Fruit fly (Drosophila melanogaster) whole organism, embryonic: Measurements from ENCODE around the gene CG16719.

Experiments
- Aef1 ChIP-seq: fragments of 200-800 bp; sonication (Bioruptor generic); IDR thresholded peaks from 3 replicates; pipeline ENCODE4 v1.3.6; 2022; ENCODE audit warnings: missing biosample characterization, missing genetic modification characterization
- Asciz ChIP-seq: fragments of 200-800 bp; sonication (Bioruptor generic); optimal IDR thresholded peaks from 2 replicates; lab custom pipeline; 2017; ENCODE audit warnings: missing biosample characterization, mild to moderate bottlenecking, missing genetic modification characterization, missing genetic modification reagents
- CG11696 ChIP-seq: fragments of 200-800 bp; sonication (Bioruptor generic); IDR thresholded peaks from 2 replicates; pipeline ENCODE4 v1.3.6; 2022; ENCODE audit warnings: missing biosample characterization, missing genetic modification characterization
- CG12104 ChIP-seq: fragments of 200-800 bp; sonication (Bioruptor generic); optimal IDR thresholded peaks from 3 replicates; lab custom pipeline; 2016; ENCODE audit warnings: missing biosample characterization, missing genetic modification characterization
- CG13775 ChIP-seq: fragments of 200-800 bp; sonication (Bioruptor generic); optimal IDR thresholded peaks from 3 replicates; lab custom pipeline; 2017; ENCODE audit warnings: missing biosample characterization, mild to moderate bottlenecking, missing genetic modification characterization
- CG13894 ChIP-seq: fragments of 200-800 bp; sonication (Bioruptor generic); optimal IDR thresholded peaks from 3 replicates; lab custom pipeline; 2018; ENCODE audit warnings: missing biosample characterization, mild to moderate bottlenecking, missing genetic modification characterization, moderate library complexity
- CG14710 ChIP-seq: fragments of 200-800 bp; sonication (Bioruptor generic); optimal IDR thresholded peaks from 3 replicates; lab custom pipeline; 2019; ENCODE audit warnings: missing biosample characterization, mild to moderate bottlenecking, missing genetic modification characterization, moderate library complexity
- CG16815 ChIP-seq: fragments of 200-800 bp; sonication (Bioruptor generic); optimal IDR thresholded peaks from 3 replicates; lab custom pipeline; 2017; ENCODE audit warnings: missing biosample characterization, mild to moderate bottlenecking, missing genetic modification characterization
- CG17328 ChIP-seq: fragments of 200-800 bp; sonication (Bioruptor generic); IDR thresholded peaks from 2 replicates; pipeline ENCODE4 v1.3.6; 2022; ENCODE audit warnings: missing biosample characterization, missing genetic modification characterization
- CG17359 ChIP-seq: fragments of 200-800 bp; sonication (Bioruptor generic); optimal IDR thresholded peaks from 3 replicates; lab custom pipeline; 2018; ENCODE audit warnings: missing biosample characterization, mild to moderate bottlenecking, missing genetic modification characterization, moderate library complexity
- CG18764 ChIP-seq: fragments of 200-800 bp; sonication (Bioruptor generic); optimal IDR thresholded peaks from 3 replicates; lab custom pipeline; 2016; ENCODE audit warnings: missing biosample characterization, missing genetic modification characterization
- CG2875 ChIP-seq: fragments of 200-800 bp; sonication (Bioruptor generic); optimal IDR thresholded peaks from 2 replicates; lab custom pipeline; 2017; ENCODE audit warnings: missing biosample characterization, mild to moderate bottlenecking, missing genetic modification characterization, missing genetic modification reagents
- CG2889 ChIP-seq: fragments of 200-800 bp; sonication (Bioruptor generic); IDR thresholded peaks from 3 replicates; pipeline ENCODE4 v1.3.6; 2022; ENCODE audit warnings: missing biosample characterization, missing genetic modification characterization
- CG32532 ChIP-seq: fragments of 200-800 bp; sonication (Bioruptor generic); IDR thresholded peaks from 2 replicates; pipeline ENCODE4 v1.3.6; 2022; ENCODE audit warnings: missing biosample characterization, missing genetic modification characterization
- CG4707 ChIP-seq: fragments of 200-800 bp; sonication (Bioruptor generic); optimal IDR thresholded peaks from 2 replicates; lab custom pipeline; 2018; ENCODE audit warnings: missing biosample characterization, mild to moderate bottlenecking, missing genetic modification characterization, moderate library complexity
- CG5245 ChIP-seq: fragments of 200-800 bp; sonication (Bioruptor generic); optimal IDR thresholded peaks from 3 replicates; lab custom pipeline; 2016; ENCODE audit warnings: missing biosample characterization, missing genetic modification characterization
- CG5953 ChIP-seq: fragments of 200-800 bp; sonication (Bioruptor generic); IDR thresholded peaks from 2 replicates; pipeline ENCODE4 v1.3.6; 2022; ENCODE audit warnings: missing biosample characterization, missing genetic modification characterization
- CG7987 ChIP-seq: fragments of 200-800 bp; sonication (Bioruptor generic); optimal IDR thresholded peaks from 2 replicates; lab custom pipeline; 2018; ENCODE audit warnings: missing biosample characterization, mild to moderate bottlenecking, missing genetic modification characterization, moderate library complexity
- CG9215 ChIP-seq: fragments of 200-800 bp; sonication (Bioruptor generic); IDR thresholded peaks from 2 replicates; pipeline ENCODE4 v1.3.6; 2022; ENCODE audit warnings: missing biosample characterization, missing genetic modification characterization
- CrebB ChIP-seq: fragments of 200-800 bp; sonication (Bioruptor generic); optimal IDR thresholded peaks from 3 replicates; lab custom pipeline; 2018; ENCODE audit warnings: missing biosample characterization, mild to moderate bottlenecking, missing genetic modification characterization
- D ChIP-seq, 2 experiments: fragments of 200-800 bp in 1 of 2; fragments of >200 bp in 1 of 2; sonication (Bioruptor generic) in 1 of 2; optimal IDR thresholded peaks; 2 replicates in 1 of 2; 3 replicates in 1 of 2; lab custom pipeline; 2017; ENCODE audit warnings: mild to moderate bottlenecking in 1 of 2, missing biosample characterization in 1 of 2, missing genetic modification characterization in 1 of 2, missing genetic modification reagents in 1 of 2
- Dad ChIP-seq: fragments of 200-800 bp; sonication (Bioruptor generic); optimal IDR thresholded peaks from 3 replicates; lab custom pipeline; 2016; ENCODE audit warnings: missing biosample characterization, missing genetic modification characterization
- Drgx ChIP-seq: fragments of 200-800 bp; sonication (Bioruptor generic); IDR thresholded peaks from 2 replicates; pipeline ENCODE4 v1.3.6; 2022; ENCODE audit warnings: missing biosample characterization, missing genetic modification characterization
- Fer2 ChIP-seq: fragments of 200-800 bp; sonication (Bioruptor generic); optimal IDR thresholded peaks from 2 replicates; lab custom pipeline; 2018; ENCODE audit warnings: missing biosample characterization, mild to moderate bottlenecking, missing genetic modification characterization, moderate library complexity
- H15 ChIP-seq: fragments of 200-800 bp; sonication (Bioruptor generic); IDR thresholded peaks from 3 replicates; pipeline ENCODE4 v1.3.6; 2022; ENCODE audit warnings: missing biosample characterization, missing genetic modification characterization
- H2.0 ChIP-seq: fragments of 200-800 bp; sonication (Bioruptor generic); IDR thresholded peaks from 2 replicates; pipeline ENCODE4 v1.3.6; 2022; ENCODE audit warnings: missing biosample characterization, missing genetic modification characterization
- Hand ChIP-seq: fragments of 200-800 bp; sonication (Bioruptor generic); optimal IDR thresholded peaks from 2 replicates; lab custom pipeline; 2017; ENCODE audit warnings: mild to moderate bottlenecking, missing biosample characterization, missing genetic modification reagents, missing genetic modification characterization
- Hsf ChIP-seq: fragments of 200-800 bp; sonication (Bioruptor generic); optimal IDR thresholded peaks from 3 replicates; lab custom pipeline; 2016; ENCODE audit warnings: missing biosample characterization, missing genetic modification characterization
- Kr ChIP-seq: fragments of 200-800 bp; sonication (Bioruptor generic); optimal IDR thresholded peaks from 2 replicates; lab custom pipeline; 2017; ENCODE audit warnings: missing biosample characterization, mild to moderate bottlenecking, missing genetic modification characterization
- Med ChIP-seq: fragments of 200-800 bp; sonication (Bioruptor generic); peaks from one replicate; lab custom pipeline; 2016; ENCODE audit warnings: missing biosample characterization, missing genetic modification characterization, mild to moderate bottlenecking, inconsistent platforms, moderate library complexity
- NfI ChIP-seq: fragments of 200-800 bp; sonication (Bioruptor generic); optimal IDR thresholded peaks from 3 replicates; lab custom pipeline; 2018; ENCODE audit warnings: missing biosample characterization, mild to moderate bottlenecking, missing genetic modification characterization, moderate library complexity
- Scr ChIP-seq: fragments of 200-800 bp; sonication (Bioruptor generic); IDR thresholded peaks from 2 replicates; pipeline ENCODE4 v1.3.6; 2022; ENCODE audit warnings: missing biosample characterization, missing genetic modification characterization; ENCODE audit not compliant: partially characterized antibody
- TFAM ChIP-seq: fragments of 200-800 bp; sonication (Bioruptor generic); optimal IDR thresholded peaks from 2 replicates; lab custom pipeline; 2017; ENCODE audit warnings: missing biosample characterization, missing genetic modification characterization, inconsistent platforms
- ab ChIP-seq: fragments of 200-800 bp; sonication (Bioruptor generic); optimal IDR thresholded peaks from 2 replicates; lab custom pipeline; 2016; ENCODE audit warnings: missing biosample characterization, missing genetic modification characterization
- ase ChIP-seq: fragments of 200-800 bp; sonication (Bioruptor generic); IDR thresholded peaks from 3 replicates; pipeline ENCODE4 v1.3.6; 2022; ENCODE audit warnings: missing biosample characterization, missing genetic modification characterization
- caup ChIP-seq: fragments of 200-800 bp; sonication (Bioruptor generic); optimal IDR thresholded peaks from 3 replicates; lab custom pipeline; 2017; ENCODE audit warnings: missing biosample characterization, mild to moderate bottlenecking, missing genetic modification characterization, moderate library complexity; ENCODE audit not compliant: severe bottlenecking
- da ChIP-seq: fragments of 200-800 bp; sonication (Bioruptor generic); optimal IDR thresholded peaks from 2 replicates; lab custom pipeline; 2016; ENCODE audit warnings: missing biosample characterization, missing genetic modification characterization
- danr ChIP-seq: fragments of 200-800 bp; sonication (Bioruptor generic); IDR thresholded peaks from 2 replicates; pipeline ENCODE4 v1.3.6; 2022; ENCODE audit warnings: missing biosample characterization, missing genetic modification characterization
- fd102C ChIP-seq: fragments of 200-800 bp; sonication (Bioruptor generic); optimal IDR thresholded peaks from 2 replicates; lab custom pipeline; 2018; ENCODE audit warnings: missing biosample characterization, mild to moderate bottlenecking, missing genetic modification characterization, moderate library complexity
- gcm ChIP-seq: fragments of 200-800 bp; sonication (Bioruptor generic); optimal IDR thresholded peaks from 2 replicates; lab custom pipeline; 2019; ENCODE audit warnings: missing biosample characterization, mild to moderate bottlenecking, missing genetic modification characterization, moderate library complexity
- gfzf ChIP-seq: fragments of 200-800 bp; sonication (Bioruptor generic); optimal IDR thresholded peaks from 2 replicates; lab custom pipeline; 2016; ENCODE audit warnings: missing biosample characterization, mild to moderate bottlenecking, missing genetic modification characterization, moderate library complexity
- org-1 ChIP-seq: fragments of 200-800 bp; sonication (Bioruptor generic); optimal IDR thresholded peaks from 2 replicates; lab custom pipeline; 2017; ENCODE audit warnings: missing biosample characterization, missing genetic modification characterization
- sens-2 ChIP-seq: fragments of 200-800 bp; sonication (Bioruptor generic); IDR thresholded peaks from 2 replicates; pipeline ENCODE4 v1.3.6; 2022; ENCODE audit warnings: missing biosample characterization, missing genetic modification characterization
- shn ChIP-seq: fragments of 200-800 bp; sonication (Bioruptor generic); optimal IDR thresholded peaks from 3 replicates; lab custom pipeline; 2016; ENCODE audit warnings: missing biosample characterization, missing genetic modification characterization
- sima ChIP-seq: fragments of 200-800 bp; sonication (Bioruptor generic); optimal IDR thresholded peaks from 2 replicates; lab custom pipeline; 2016; ENCODE audit warnings: missing biosample characterization, missing genetic modification characterization
- stwl ChIP-seq: fragments of 200-800 bp; sonication (Bioruptor generic); optimal IDR thresholded peaks from 3 replicates; lab custom pipeline; 2018; ENCODE audit warnings: missing biosample characterization, mild to moderate bottlenecking, missing genetic modification characterization, moderate library complexity
- tio ChIP-seq: fragments of 200-800 bp; sonication (Bioruptor generic); optimal IDR thresholded peaks from 2 replicates; lab custom pipeline; 2017; ENCODE audit warnings: missing biosample characterization, missing genetic modification characterization, inconsistent platforms
- vfl ChIP-seq: fragments of 200-800 bp; sonication (Bioruptor generic); optimal IDR thresholded peaks from 2 replicates; lab custom pipeline; 2016; ENCODE audit warnings: missing biosample characterization, missing genetic modification characterization

Gene CG16719

DNA sequence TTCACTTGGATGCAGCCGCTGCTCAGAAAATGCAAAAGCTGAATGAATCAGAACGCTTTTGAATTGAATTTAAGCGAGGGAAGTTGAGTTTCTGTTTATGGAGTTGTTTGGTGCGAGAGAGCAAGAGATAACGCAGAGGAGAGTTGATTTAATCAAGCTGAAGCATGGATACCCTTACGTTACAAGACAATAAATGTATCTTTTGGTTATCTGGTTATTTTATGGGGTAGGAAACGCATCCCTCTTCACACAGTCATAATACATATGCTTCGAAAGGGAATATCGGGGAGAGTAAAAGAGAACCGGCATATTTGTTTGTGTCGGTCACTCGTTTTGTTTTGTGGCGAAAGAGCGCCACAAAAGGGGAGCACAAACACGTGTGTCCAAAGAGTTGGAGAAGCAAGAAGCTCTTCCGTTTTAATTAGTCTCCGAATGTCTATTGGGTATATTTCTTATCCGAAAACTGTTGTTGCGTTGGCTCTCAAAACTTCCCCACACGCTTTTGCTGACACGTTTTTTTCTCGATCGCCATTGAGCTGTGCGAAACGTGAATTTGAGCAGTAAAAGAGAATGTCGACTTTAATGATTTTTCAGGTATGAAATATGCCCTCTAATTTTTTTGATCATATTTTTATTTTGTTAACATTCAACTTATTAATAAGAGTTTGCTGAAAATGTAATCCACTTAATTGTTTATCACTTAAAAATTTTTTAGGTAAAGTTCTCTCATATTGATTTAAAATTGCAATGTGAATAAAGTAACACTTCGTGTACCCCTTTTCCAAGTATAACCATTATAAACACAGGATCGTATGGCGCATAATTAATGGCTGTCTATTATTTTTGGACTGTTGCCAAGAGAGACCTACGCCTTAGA is 11.9 kb downstream of the CG16719 start, which contains the start of gene Prps (continued):
- TF ChIP-seq Scr (GFP tag; lab: Robert Waterston, UW) = no peak
- TF ChIP-seq CG12104 = peak; percentile 67
- TF ChIP-seq Asciz (GFP tag; lab: Kevin White, UChicago) = peak; percentile 59
- peak; percentile 64 for TF ChIP-seq vfl (GFP tag; lab: Kevin White, UChicago)
- peak; percentile 74 for TF ChIP-seq org-1 (GFP tag; lab: Kevin White, UChicago)
- peak; percentile 37 for TF ChIP-seq CG2875 (GFP tag; lab: Kevin White, UChicago)
- peak; percentile 52; the same call in 1 of the 3 replicates for TF ChIP-seq CG2889 (GFP tag; lab: Robert Waterston, UW)
- TF ChIP-seq caup (GFP tag; lab: Kevin White, UChicago) = peak; percentile 80
- peak; percentile 79 for TF ChIP-seq H2.0
- peak; percentile 67 for TF ChIP-seq CG7987 (GFP tag; lab: Kevin White, UChicago)
- peak; percentile 74 for TF ChIP-seq NfI (GFP tag; lab: Kevin White, UChicago)
- peak; percentile 58 for TF ChIP-seq sens-2
- TF ChIP-seq D (optimal IDR thresholded peaks at IDR 0.05; lab: Kevin White, UChicago) = no peak
- peak; percentile 36 for TF ChIP-seq D (GFP tag; optimal IDR thresholded peaks at IDR 0.05; lab: Kevin White, UChicago)
- TF ChIP-seq da (GFP tag; lab: Kevin White, UChicago) = peak; percentile 46
- TF ChIP-seq Kr = no peak
- TF ChIP-seq Med (GFP tag; lab: Kevin White, UChicago) = peak; percentile 97
- peak; percentile 54 for TF ChIP-seq CG18764 (GFP tag; lab: Kevin White, UChicago)
- no peak for TF ChIP-seq gfzf (GFP tag; lab: Kevin White, UChicago)
- TF ChIP-seq H15 (GFP tag; lab: Robert Waterston, UW) = peak; percentile 81; the same call in 2 of the 3 replicates
- TF ChIP-seq Dad (GFP tag; lab: Kevin White, UChicago) = peak; percentile 46
- TF ChIP-seq tio (GFP tag; lab: Kevin White, UChicago) = no peak
- peak; percentile 78 for TF ChIP-seq Drgx (GFP tag; lab: Robert Waterston, UW)
- TF ChIP-seq CG4707 = no peak
- TF ChIP-seq ase = peak; percentile 70; the same call in 2 of the 3 replicates
- TF ChIP-seq fd102C (GFP tag; lab: Kevin White, UChicago) = no peak
- peak; percentile 68; the same call in 2 of the 3 replicates for TF ChIP-seq Aef1
- peak; percentile 51 for TF ChIP-seq CG13775 (GFP tag; lab: Kevin White, UChicago)
- no peak for TF ChIP-seq sima (GFP tag; lab: Kevin White, UChicago)
- TF ChIP-seq CG32532 = peak; percentile 90
- peak; percentile 61 for TF ChIP-seq CG5953 (GFP tag; lab: Robert Waterston, UW)
- peak; percentile 56 for TF ChIP-seq CG5245 (GFP tag; lab: Kevin White, UChicago)
- peak; percentile 85 for TF ChIP-seq CG13894 (tag; lab: Kevin White, UChicago)
- TF ChIP-seq Hsf (GFP tag; lab: Kevin White, UChicago) = peak; percentile 59
- peak; percentile 71 for TF ChIP-seq shn (GFP tag; lab: Kevin White, UChicago)
- no peak for TF ChIP-seq ab (GFP tag; lab: Kevin White, UChicago)
- TF ChIP-seq TFAM = no peak
- peak; percentile 34 for TF ChIP-seq CG14710 (tag; lab: Kevin White, UChicago)
- TF ChIP-seq CG9215 (GFP tag; lab: Robert Waterston, UW) = peak; percentile 45; the same call in 1 of the 2 replicates
- TF ChIP-seq danr (GFP tag; lab: Robert Waterston, UW) = no peak
- peak; percentile 82 for TF ChIP-seq Hand
- peak; percentile 84 for TF ChIP-seq CrebB (tag; lab: Kevin White, UChicago)
- TF ChIP-seq Fer2 (tag; lab: Kevin White, UChicago) = peak; percentile 5
- peak; percentile 82 for TF ChIP-seq gcm (GFP tag; lab: Kevin White, UChicago)
- peak; percentile 82 for TF ChIP-seq CG17359 (tag; lab: Kevin White, UChicago)
- TF ChIP-seq CG11696 = peak; percentile 73
- TF ChIP-seq CG16815 (GFP tag; lab: Kevin White, UChicago) = peak; percentile 19
- peak; percentile 75 for TF ChIP-seq CG17328 (GFP tag; lab: Robert Waterston, UW)
- TF ChIP-seq stwl (tag; lab: Kevin White, UChicago) = no peak
